Fruit fly (Drosophila melanogaster): ENCODE data around the gene CG14011.

DNA sequence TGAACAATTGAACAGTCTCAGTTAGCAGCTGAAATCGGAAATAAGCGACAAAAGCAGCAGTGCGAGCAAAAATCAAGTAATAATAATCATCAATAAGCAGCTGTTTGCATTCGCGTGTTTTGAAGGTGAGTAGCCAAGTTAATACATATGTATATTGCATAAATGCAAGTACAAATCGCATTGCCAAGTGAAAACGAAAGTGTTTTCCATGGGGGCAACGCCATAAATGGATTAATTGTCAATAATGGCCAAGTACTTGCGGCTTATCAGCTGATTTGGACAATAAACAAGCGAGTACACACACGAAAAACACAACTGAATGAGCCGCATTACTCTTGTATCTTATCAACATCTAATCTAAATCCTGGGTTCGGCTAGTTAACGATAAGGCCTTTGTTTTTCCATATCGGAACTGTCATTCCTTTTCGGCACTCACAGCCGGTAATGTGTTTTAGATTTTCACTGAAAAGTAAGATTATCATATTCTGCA, 33.6 kb downstream of the CG14011 start:
- no peak for TF ChIP-seq CG7368 (GFP tag; optimal IDR thresholded peaks at IDR 0.05)
- TF ChIP-seq dac (GFP tag; optimal IDR thresholded peaks at IDR 0.05), result no peak
- no peak for TF ChIP-seq CG6854 (GFP tag; optimal IDR thresholded peaks at IDR 0.05)
- no peak for TF ChIP-seq cyc (GFP tag; optimal IDR thresholded peaks at IDR 0.05)
- TF ChIP-seq svp (GFP tag), result peak; percentile 62
- no peak for TF ChIP-seq CG16779 (tag; optimal IDR thresholded peaks at IDR 0.05)
- TF ChIP-seq CG6163 (GFP tag; IDR thresholded peaks at IDR 0.05), result no peak
- TF ChIP-seq Met (GFP tag; optimal IDR thresholded peaks at IDR 0.05), result no peak
- TF ChIP-seq acj6 (GFP tag; optimal IDR thresholded peaks at IDR 0.05), result no peak
- no peak for TF ChIP-seq CG11762 (GFP tag; optimal IDR thresholded peaks at IDR 0.05; ENCODE audit: insufficient read depth)
